Worm (Caenorhabditis elegans): ENCODE results near the gene C33G8.13.

ce11 chrV:7000734-7001133 is 15.0 kb downstream of the C33G8.13 start:
- TF ChIP-seq cog-1 (tag; optimal IDR thresholded peaks at IDR 0.05) (no peak), tab-1 (GFP tag; IDR thresholded peaks at IDR 0.05) (no peak), ztf-29 (GFP tag; IDR thresholded peaks at IDR 0.05) (no peak), med-1 (GFP tag; optimal IDR thresholded peaks at IDR 0.05; ENCODE audit: insufficient read depth) (no peak), flt-1 (GFP tag; IDR thresholded peaks at IDR 0.05) (no peak), ref-1 (GFP tag; conservative IDR thresholded peaks at IDR 0.05) (no peak), ztf-23 (GFP tag; IDR thresholded peaks at IDR 0.05) (no peak), T22C8.4 (GFP tag; IDR thresholded peaks at IDR 0.05) (no peak)

Data from whole organism, midembryonic.